Worm (Caenorhabditis elegans) whole organism, young adult: Measurements from ENCODE around the gene gln-6.

Experiments used
- Y53G8AR.9 ChIP-seq: fragments of 200-800 bp; sonication (Bioruptor generic); conservative IDR thresholded peaks from 2 replicates; pipeline ENCODE4 v1.3.6; 2022; ENCODE audit warnings: missing genetic modification reagents, missing genetic modification characterization, missing compliant biosample characterization
- ama-1 ChIP-seq, 3 experiments: fragments of 150-350 bp in 1 of 3; sonication (generic microtip) in 2 of 3; optimal IDR thresholded peaks; 2 replicates each; lab custom pipeline; 2014 to 2018; ENCODE audit warnings: missing biosample characterization in 2 of 3, missing genetic modification characterization in 2 of 3, missing genetic modification reagents in 2 of 3
- attf-3 ChIP-seq: fragments of 200-800 bp; sonication (Bioruptor generic); conservative IDR thresholded peaks from 2 replicates; pipeline ENCODE4 v1.3.6; 2022; ENCODE audit warnings: missing genetic modification reagents, missing genetic modification characterization, missing compliant biosample characterization
- ceh-100 ChIP-seq: fragments of 200-800 bp; sonication (Bioruptor generic); IDR thresholded peaks from 2 replicates; pipeline ENCODE4 v1.3.6; 2022; ENCODE audit warnings: missing genetic modification reagents, missing genetic modification characterization, missing compliant biosample characterization
- chd-7 ChIP-seq: sonication (generic microtip); optimal IDR thresholded peaks from 2 replicates; lab custom pipeline; 2016; ENCODE audit warnings: mild to moderate bottlenecking, missing genetic modification characterization, moderate library complexity, missing compliant biosample characterization
- ets-4 ChIP-seq: fragments of 200-800 bp; sonication (Bioruptor generic); optimal IDR thresholded peaks from 2 replicates; lab custom pipeline; 2018; ENCODE audit warnings: mild to moderate bottlenecking, missing genetic modification characterization, missing compliant biosample characterization
- fkh-3 ChIP-seq: sonication (generic microtip); optimal IDR thresholded peaks from 2 replicates; lab custom pipeline; 2016; ENCODE audit warnings: mild to moderate bottlenecking, missing genetic modification characterization, missing compliant biosample characterization
- let-607 ChIP-seq, 2 experiments: fragments of 200-800 bp in 1 of 2; sonication (Bioruptor generic) in 1 of 2; sonication (generic microtip) in 1 of 2; optimal IDR thresholded peaks; 2 replicates each; lab custom pipeline; 2016 to 2018; ENCODE audit warnings: mild to moderate bottlenecking in 2 of 2, missing compliant biosample characterization in 2 of 2, missing genetic modification characterization in 2 of 2, moderate library complexity in 2 of 2, missing genotype in 1 of 2
- mes-4 ChIP-seq: sonication (generic microtip); optimal IDR thresholded peaks from 2 replicates; lab custom pipeline; 2016; ENCODE audit warnings: missing genotype, missing genetic modification characterization, missing compliant biosample characterization
- snpc-4 ChIP-seq, 5 experiments: fragments of 150-350 bp in 1 of 5; sonication (generic microtip) in 4 of 5; optimal IDR thresholded peaks; 2 replicates each; lab custom pipeline; 2014 to 2018; ENCODE audit warnings: missing genetic modification characterization in 5 of 5, missing biosample characterization in 3 of 5, antibody characterized with exemption in 2 of 5, mild to moderate bottlenecking in 2 of 5, missing compliant biosample characterization in 2 of 5, missing genotype in 2 of 5, moderate library complexity in 2 of 5, missing genetic modification reagents in 1 of 5
- zfh-2 ChIP-seq: fragments of 200-800 bp; sonication (Bioruptor generic); conservative IDR thresholded peaks from 2 replicates; pipeline ENCODE4 v1.3.6; 2022; ENCODE audit warnings: missing genetic modification reagents, missing genetic modification characterization, missing compliant biosample characterization
- zim-3 ChIP-seq: sonication (generic microtip); optimal IDR thresholded peaks from 2 replicates; lab custom pipeline; 2017; ENCODE audit warnings: mild to moderate bottlenecking, missing genetic modification characterization, moderate library complexity, missing compliant biosample characterization

DNA sequence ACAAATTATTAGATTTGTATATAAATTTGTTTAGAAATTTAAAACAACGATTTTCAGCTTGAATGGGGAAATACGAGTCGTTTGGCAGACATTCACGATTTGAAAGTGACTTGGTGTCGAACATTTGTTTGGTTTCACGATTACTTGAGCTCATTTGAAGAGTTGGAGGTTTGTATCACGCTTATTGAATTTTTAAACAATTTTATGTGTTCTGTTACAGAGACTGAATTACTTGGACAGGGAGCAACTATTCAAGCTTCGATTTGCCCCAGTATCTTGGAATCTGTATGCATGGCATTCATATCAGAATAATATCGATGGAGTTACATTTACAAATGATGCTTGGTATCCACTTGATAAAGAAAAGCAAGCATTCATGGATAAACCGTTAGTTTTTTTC, 13.5 kb downstream of the gln-6 start:
- TF ChIP-seq snpc-4 (GFP tag; optimal IDR thresholded peaks at IDR 0.05; lab: Kevin White, UChicago), result no peak
- TF ChIP-seq snpc-4 (tag; optimal IDR thresholded peaks at IDR 0.05; lab: Kevin White, UChicago), result no peak
- TF ChIP-seq ama-1 (optimal IDR thresholded peaks at IDR 0.05; lab: Kevin White, UChicago), result no peak
- TF ChIP-seq ama-1 (GFP tag; optimal IDR thresholded peaks at IDR 0.05; lab: Kevin White, UChicago), result no peak
- no peak for TF ChIP-seq fkh-3 (tag; lab: Kevin White, UChicago)
- TF ChIP-seq Y53G8AR.9 (GFP tag; lab: Robert Waterston, UW), result no peak
- TF ChIP-seq attf-3 (GFP tag; lab: Robert Waterston, UW), result no peak
- no peak for TF ChIP-seq ets-4
- TF ChIP-seq ceh-100 (GFP tag; lab: Robert Waterston, UW), result no peak
- TF ChIP-seq zim-3 (tag; lab: Kevin White, UChicago), result no peak
- TF ChIP-seq chd-7 (tag; lab: Kevin White, UChicago), result no peak
- no peak for TF ChIP-seq let-607 (tag; optimal IDR thresholded peaks at IDR 0.05; lab: Kevin White, UChicago)
- no peak for TF ChIP-seq zfh-2
- no peak for TF ChIP-seq mes-4 (tag; lab: Kevin White, UChicago)
